Worm (Caenorhabditis elegans): ENCODE results near the gene B0035.15.
A peak's percentile ranks its signal among the peaks of the same experiment; 100 is the strongest.

Gene B0035.15

DNA sequence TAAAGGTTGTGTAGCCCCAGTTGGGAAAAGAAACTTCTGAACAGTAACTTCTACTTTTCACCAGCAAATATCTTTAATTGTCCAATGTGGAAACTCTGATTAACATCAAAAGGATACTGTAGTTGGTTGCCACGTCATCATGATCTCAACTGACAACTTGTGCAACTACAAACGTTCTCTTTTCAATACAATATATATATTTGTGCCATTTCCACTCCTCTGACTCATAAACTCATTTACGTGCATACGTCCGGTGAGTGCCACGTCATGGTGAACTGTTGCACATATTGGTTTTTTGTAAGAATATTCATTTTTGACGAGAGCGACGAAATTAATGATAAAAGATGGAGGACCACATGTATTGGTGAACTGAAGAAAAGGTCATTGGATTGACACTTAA is 9.7 kb upstream of the B0035.15 start (continued):
- TF ChIP-seq hlh-11 (tag; optimal IDR thresholded peaks at IDR 0.05) (no peak), lsy-2 (tag; optimal IDR thresholded peaks at IDR 0.05) (peak in 1 of 2 experiments; percentile 51), F10B5.3 (tag; optimal IDR thresholded peaks at IDR 0.05) (peak; percentile 10), dmd-9 (GFP tag; IDR thresholded peaks at IDR 0.05) (no peak), mxl-2 (GFP tag; conservative IDR thresholded peaks at IDR 0.05) (no peak)

DNA sequence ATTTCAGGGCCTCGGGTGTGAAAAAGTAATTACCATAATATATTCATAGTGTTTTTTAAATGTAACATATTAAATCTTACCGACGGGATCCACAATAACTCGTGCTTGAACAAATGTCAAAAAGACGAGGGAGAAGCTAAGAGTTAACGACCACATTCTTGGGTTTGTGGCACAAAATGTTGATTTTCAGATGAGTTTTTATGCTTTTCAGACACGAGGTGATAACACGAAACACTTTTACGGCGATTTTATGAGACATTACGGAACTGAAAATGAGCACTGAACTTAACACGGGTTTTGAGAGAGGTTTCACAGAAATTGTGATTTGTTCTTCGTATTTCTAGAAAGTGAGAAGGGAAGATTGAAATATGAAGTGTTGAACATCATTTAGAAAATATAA is 8.5 kb upstream of the B0035.15 start, which contains the start of gene B0035.13:
B0035.13 (minus strand) TSS at position 173 of the 400 bp plus-strand sequence.
- TF ChIP-seq nhr-10 (tag; optimal IDR thresholded peaks at IDR 0.05) (no peak), pha-4 (GFP tag; IDR thresholded peaks at IDR 0.05) (no peak), pha-4 (tag; optimal IDR thresholded peaks at IDR 0.05) (no peak), nhr-111 (GFP tag; optimal IDR thresholded peaks at IDR 0.05) (no peak), nhr-41 (GFP tag; IDR thresholded peaks at IDR 0.05) (no peak), madf-5 (GFP tag; IDR thresholded peaks at IDR 0.05) (no peak), unc-130 (GFP tag; optimal IDR thresholded peaks at IDR 0.05) (no peak), egl-43 (GFP tag; IDR thresholded peaks at IDR 0.05) (no peak), Y48G9A.11 (GFP tag; IDR thresholded peaks at IDR 0.05) (no peak), zfp-3 (GFP tag; conservative IDR thresholded peaks at IDR 0.05) (no peak), skn-1 (tag; optimal IDR thresholded peaks at IDR 0.05) (no peak), F49E8.2 (tag; optimal IDR thresholded peaks at IDR 0.05; ENCODE audit: borderline replicate concordance) (no peak), dmd-6 (GFP tag; IDR thresholded peaks at IDR 0.05) (0 out of 2 replicates have a peak, but pooled peaks have one; percentile 25), aha-1 (tag) (no peak), cey-2 (tag; optimal IDR thresholded peaks at IDR 0.05; ENCODE audit: borderline replicate concordance, insufficient read depth) (no peak), T20F7.1 (GFP tag; optimal IDR thresholded peaks at IDR 0.05) (no peak), php-3 (GFP tag; IDR thresholded peaks at IDR 0.05) (peak; percentile 95), dve-1 (tag; optimal IDR thresholded peaks at IDR 0.05; ENCODE audit: insufficient read depth) (peak; percentile 58), fkh-10 (GFP tag; optimal IDR thresholded peaks at IDR 0.05) (no peak), set-16 (GFP tag; IDR thresholded peaks at IDR 0.05) (no peak), pqm-1 (tag; optimal IDR thresholded peaks at IDR 0.05) (peak; percentile 35), nhr-28 (tag; optimal IDR thresholded peaks at IDR 0.05) (peak; percentile 43), mxl-3 (GFP tag; optimal IDR thresholded peaks at IDR 0.05) (peak; percentile 29), gei-8 (GFP tag; optimal IDR thresholded peaks at IDR 0.05) (no peak), lsy-2 (tag; optimal IDR thresholded peaks at IDR 0.05) (no peak), daf-16 (GFP tag; optimal IDR thresholded peaks at IDR 0.05) (no peak), daf-16 (tag; optimal IDR thresholded peaks at IDR 0.05) (peak; percentile 39), dmd-9 (GFP tag; IDR thresholded peaks at IDR 0.05) (no peak), lir-3 (tag; optimal IDR thresholded peaks at IDR 0.05) (no peak), dpl-1 (GFP tag; optimal IDR thresholded peaks at IDR 0.05) (no peak), daf-8 (GFP tag; IDR thresholded peaks at IDR 0.05) (no peak), daf-12 (tag; optimal IDR thresholded peaks at IDR 0.05) (no peak), nhr-48 (tag; optimal IDR thresholded peaks at IDR 0.05) (no peak), hlh-30 (tag; optimal IDR thresholded peaks at IDR 0.05; ENCODE audit: insufficient read depth) (peak; percentile 14), F37D6.2 (tag; optimal IDR thresholded peaks at IDR 0.05) (no peak), ces-1 (GFP tag; optimal IDR thresholded peaks at IDR 0.05) (no peak), mdt-29 (GFP tag; IDR thresholded peaks at IDR 0.05) (no peak), ama-1 (optimal IDR thresholded peaks at IDR 0.05) (no peak), Y75B8A.6 (GFP tag; IDR thresholded peaks at IDR 0.05) (no peak), Y105C5A.15 (GFP tag; IDR thresholded peaks at IDR 0.05) (no peak), rbr-2 (tag; optimal IDR thresholded peaks at IDR 0.05) (no peak), ceh-20 (GFP tag; IDR thresholded peaks at IDR 0.05) (no peak), ceh-28 (tag; optimal IDR thresholded peaks at IDR 0.05) (no peak), nhr-77 (tag; optimal IDR thresholded peaks at IDR 0.05) (peak; percentile 45), nhr-6 (tag; optimal IDR thresholded peaks at IDR 0.05) (no peak), zip-11 (GFP tag; IDR thresholded peaks at IDR 0.05) (no peak), ceh-82 (tag; optimal IDR thresholded peaks at IDR 0.05) (no peak), sdz-12 (GFP tag; optimal IDR thresholded peaks at IDR 0.05) (no peak)

Data from whole organism, L4 larva.